Worm (Caenorhabditis elegans) whole organism, L4 larva: ENCODE results near the gene yju-2.

Experiments used
- F37D6.2 ChIP-seq: sonication (generic microtip); optimal IDR thresholded peaks from 2 replicates; lab custom pipeline; 2016; ENCODE audit warnings: mild to moderate bottlenecking, missing genetic modification characterization, missing compliant biosample characterization
- Y105C5A.15 ChIP-seq: fragments of 200-800 bp; sonication (Bioruptor generic); IDR thresholded peaks from 2 replicates; pipeline ENCODE4 v1.3.6; 2022; ENCODE audit warnings: missing genetic modification characterization, missing compliant biosample characterization
- ZK546.5 ChIP-seq, 2 experiments: sonication (generic microtip); optimal IDR thresholded peaks; 2 replicates each; lab custom pipeline; 2017; ENCODE audit warnings: missing biosample characterization in 2 of 2, missing genetic modification characterization in 2 of 2
- dmd-8 ChIP-seq: fragments of 200-800 bp; sonication (Bioruptor generic); IDR thresholded peaks from 2 replicates; pipeline ENCODE4 v1.3.6; 2022; ENCODE audit warnings: missing genetic modification characterization, missing compliant biosample characterization
- egl-27 ChIP-seq: sonication (generic microtip); optimal IDR thresholded peaks from 3 replicates; lab custom pipeline; 2017; ENCODE audit warnings: missing biosample characterization, missing genetic modification reagents, missing genetic modification characterization
- jun-1 ChIP-seq: fragments of 150-350 bp; optimal IDR thresholded peaks from 2 replicates; lab custom pipeline; 2014; ENCODE audit warnings: missing biosample characterization, missing genetic modification reagents, missing genetic modification characterization
- lin-13 ChIP-seq: fragments of 150-350 bp; optimal IDR thresholded peaks from 2 replicates; lab custom pipeline; 2014; ENCODE audit warnings: missing biosample characterization, missing genetic modification reagents, missing genetic modification characterization
- lin-39 ChIP-seq: fragments of 150-350 bp; optimal IDR thresholded peaks from 2 replicates; lab custom pipeline; 2014; ENCODE audit warnings: missing biosample characterization, missing genetic modification reagents, missing genetic modification characterization
- lsy-2 ChIP-seq, 2 experiments: fragments of 150-350 bp in 1 of 2; sonication (generic microtip) in 1 of 2; optimal IDR thresholded peaks; 2 replicates each; lab custom pipeline; 2014 to 2017; ENCODE audit warnings: missing biosample characterization in 2 of 2, missing genetic modification characterization in 2 of 2
- mep-1 ChIP-seq: fragments of 150-350 bp; sonication (generic microtip); optimal IDR thresholded peaks from 3 replicates; lab custom pipeline; 2014; ENCODE audit warnings: missing biosample characterization, missing genetic modification characterization
- pqm-1 ChIP-seq: sonication (generic microtip); optimal IDR thresholded peaks from 2 replicates; lab custom pipeline; 2017; ENCODE audit warnings: missing biosample characterization, missing genetic modification characterization
- unc-62 ChIP-seq, 3 experiments: fragments of 150-350 bp in 1 of 3; sonication (generic microtip); optimal IDR thresholded peaks in 2 of 3; peaks in 1 of 3; 1 replicate in 1 of 3; 2 replicates in 2 of 3; lab custom pipeline; 2014 to 2017; ENCODE audit warnings: missing biosample characterization in 3 of 3, missing genetic modification characterization in 3 of 3, missing genetic modification reagents in 3 of 3, missing genotype in 1 of 3

ce11 chrIII:7216226-7216625 is 32.1 kb downstream of the yju-2 start, which contains the start of gene R151.1:
- no peak for TF ChIP-seq unc-62 (GFP tag; optimal IDR thresholded peaks at IDR 0.05 in 1 of 2; lab: Kevin White, UChicago)
- no peak for TF ChIP-seq unc-62 (tag; optimal IDR thresholded peaks at IDR 0.05; lab: Kevin White, UChicago)
- TF ChIP-seq lin-39 (tag; lab: Kevin White, UChicago): no peak
- no peak for TF ChIP-seq egl-27 (tag; lab: Kevin White, UChicago)
- no peak for TF ChIP-seq lsy-2 (tag; optimal IDR thresholded peaks at IDR 0.05; lab: Kevin White, UChicago)
- no peak for TF ChIP-seq jun-1 (tag; lab: Kevin White, UChicago)
- no peak for TF ChIP-seq Y105C5A.15 (GFP tag; lab: Robert Waterston, UW)
- TF ChIP-seq mep-1 (tag; lab: Kevin White, UChicago): no peak
- no peak for TF ChIP-seq lin-13 (GFP tag; lab: Kevin White, UChicago)
- TF ChIP-seq pqm-1: no peak
- no peak for TF ChIP-seq dmd-8 (GFP tag; lab: Robert Waterston, UW)
- TF ChIP-seq ZK546.5 (tag; optimal IDR thresholded peaks at IDR 0.05; lab: Kevin White, UChicago): no peak
- TF ChIP-seq F37D6.2 (tag; lab: Kevin White, UChicago): no peak
